Fruit fly (Drosophila melanogaster): ENCODE measurements around the gene CG43390.
A peak's percentile ranks its signal among the peaks of the same experiment; 100 is the strongest.

The CG43390 gene

dm6 chr3L:11557209-11557608, 22.5 kb downstream of the CG43390 start:
- 0 out of 2 replicates have a peak, but pooled peaks have one; percentile 16 for TF ChIP-seq CG4360 (GFP tag; IDR thresholded peaks at IDR 0.05)
- TF ChIP-seq ERR (GFP tag; optimal IDR thresholded peaks at IDR 0.05) = no peak
- TF ChIP-seq CG8359 (GFP tag; optimal IDR thresholded peaks at IDR 0.05; ENCODE audit: borderline replicate concordance) = no peak
- TF ChIP-seq CG43689 (GFP tag; IDR thresholded peaks at IDR 0.05) = no peak
- no peak for TF ChIP-seq tio (GFP tag; optimal IDR thresholded peaks at IDR 0.05)
- TF ChIP-seq lab (GFP tag; optimal IDR thresholded peaks at IDR 0.05) = no peak
- 0 out of 4 replicates have a peak, but pooled peaks have one; percentile 26 for TF ChIP-seq chinmo (GFP tag; IDR thresholded peaks at IDR 0.05; ENCODE audit: partially characterized antibody)
- no peak for TF ChIP-seq z (GFP tag; IDR thresholded peaks at IDR 0.05)
- TF ChIP-seq CG17802 (tag; optimal IDR thresholded peaks at IDR 0.05) = no peak
- no peak for TF ChIP-seq Fer3 (tag; optimal IDR thresholded peaks at IDR 0.05)
- TF ChIP-seq CG6175 (GFP tag; IDR thresholded peaks at IDR 0.05) = 0 out of 3 replicates have a peak, but pooled peaks have one; percentile 4
- peak; percentile 93 for TF ChIP-seq nom (GFP tag; optimal IDR thresholded peaks at IDR 0.05)
- no peak for TF ChIP-seq stwl (tag; optimal IDR thresholded peaks at IDR 0.05)
- no peak for TF ChIP-seq dmrt11E (tag; optimal IDR thresholded peaks at IDR 0.05)
- TF ChIP-seq CG18764 (GFP tag; optimal IDR thresholded peaks at IDR 0.05) = no peak
- no peak for TF ChIP-seq CG16863 (GFP tag; optimal IDR thresholded peaks at IDR 0.05)
- peak; percentile 13 for TF ChIP-seq CG17829 (tag; optimal IDR thresholded peaks at IDR 0.05)
- TF ChIP-seq CrebB (tag; optimal IDR thresholded peaks at IDR 0.05) = no peak
- TF ChIP-seq CG6272 (GFP tag; IDR thresholded peaks at IDR 0.05) = no peak
- TF ChIP-seq sens (GFP tag) = peak; percentile 63
- no peak for TF ChIP-seq Gug (GFP tag; IDR thresholded peaks at IDR 0.05)
- TF ChIP-seq H2.0 (GFP tag; IDR thresholded peaks at IDR 0.05) = no peak
- TF ChIP-seq CG10462 (GFP tag; optimal IDR thresholded peaks at IDR 0.05) = no peak
- TF ChIP-seq ci (GFP tag; IDR thresholded peaks at IDR 0.05) = 0 out of 3 replicates have a peak, but pooled peaks have one; percentile 34
- no peak for TF ChIP-seq Xbp1 (GFP tag; optimal IDR thresholded peaks at IDR 0.05)
- no peak for TF ChIP-seq Gsc (GFP tag; IDR thresholded peaks at IDR 0.05)
- TF ChIP-seq Ada2b (GFP tag; IDR thresholded peaks at IDR 0.05) = no peak
- no peak for TF ChIP-seq sim (GFP tag; IDR thresholded peaks at IDR 0.05)
- TF ChIP-seq tll (GFP tag; optimal IDR thresholded peaks at IDR 0.05) = no peak
- no peak for TF ChIP-seq CG31224 (GFP tag; IDR thresholded peaks at IDR 0.05)
- TF ChIP-seq sug (tag; optimal IDR thresholded peaks at IDR 0.05) = no peak
- TF ChIP-seq knrl (GFP tag; IDR thresholded peaks at IDR 0.05; ENCODE audit: partially characterized antibody) = no peak
- no peak for TF ChIP-seq CG3065 (GFP tag; optimal IDR thresholded peaks at IDR 0.05)
- 0 out of 4 replicates have a peak, but pooled peaks have one; percentile 21 for TF ChIP-seq Dll (GFP tag; IDR thresholded peaks at IDR 0.05; ENCODE audit: partially characterized antibody)
- no peak for TF ChIP-seq CG18011 (GFP tag; optimal IDR thresholded peaks at IDR 0.05)
- TF ChIP-seq nau (GFP tag; optimal IDR thresholded peaks at IDR 0.05) = no peak
- TF ChIP-seq nmo (GFP tag; optimal IDR thresholded peaks at IDR 0.05) = no peak
- TF ChIP-seq Mad (GFP tag; optimal IDR thresholded peaks at IDR 0.05) = no peak
- TF ChIP-seq ro (GFP tag; IDR thresholded peaks at IDR 0.05) = no peak
- TF ChIP-seq BEAF-32 (GFP tag; optimal IDR thresholded peaks at IDR 0.05) = no peak
- no peak for TF ChIP-seq ind (GFP tag; optimal IDR thresholded peaks at IDR 0.05)
- TF ChIP-seq kay (GFP tag; optimal IDR thresholded peaks at IDR 0.05) = no peak
- no peak for TF ChIP-seq CG1647 (GFP tag; optimal IDR thresholded peaks at IDR 0.05)
- no peak for TF ChIP-seq CG2129 (GFP tag; IDR thresholded peaks at IDR 0.05; ENCODE audit: partially characterized antibody)
- peak; percentile 64 for TF ChIP-seq crol (GFP tag; IDR thresholded peaks at IDR 0.05)
- peak; percentile 25 for TF ChIP-seq Deaf1 (tag; optimal IDR thresholded peaks at IDR 0.05)
- no peak for TF ChIP-seq CG2120 (GFP tag; optimal IDR thresholded peaks at IDR 0.05)
- TF ChIP-seq Aef1 (GFP tag; IDR thresholded peaks at IDR 0.05) = no peak
- no peak for TF ChIP-seq trem (tag; optimal IDR thresholded peaks at IDR 0.05)
- TF ChIP-seq gcm2 (GFP tag; optimal IDR thresholded peaks at IDR 0.05) = no peak
- TF ChIP-seq CG6654 (GFP tag; optimal IDR thresholded peaks at IDR 0.05) = no peak
